Fruit fly (Drosophila melanogaster) whole organism, larva: ENCODE data around the gene TwdlV.
A peak's percentile ranks its signal among the peaks of the same experiment; 100 is the strongest.

Experiments
- noc ChIP-seq: fragments of 200-800 bp; sonication (Bioruptor generic); optimal IDR thresholded peaks from 3 replicates; lab custom pipeline; 2019; ENCODE audit warnings: missing biosample characterization, mild to moderate bottlenecking, missing genetic modification characterization, moderate library complexity

TwdlV gene

dm6 chr3R:4294689-4295088 is 40.2 kb downstream of the TwdlV start, which contains the start of gene Nepl11:
Gene Nepl11, minus strand, starts transcription at chr3R:4294840.
- TF ChIP-seq noc (tag; lab: Kevin White, UChicago): peak; percentile 60

DNA sequence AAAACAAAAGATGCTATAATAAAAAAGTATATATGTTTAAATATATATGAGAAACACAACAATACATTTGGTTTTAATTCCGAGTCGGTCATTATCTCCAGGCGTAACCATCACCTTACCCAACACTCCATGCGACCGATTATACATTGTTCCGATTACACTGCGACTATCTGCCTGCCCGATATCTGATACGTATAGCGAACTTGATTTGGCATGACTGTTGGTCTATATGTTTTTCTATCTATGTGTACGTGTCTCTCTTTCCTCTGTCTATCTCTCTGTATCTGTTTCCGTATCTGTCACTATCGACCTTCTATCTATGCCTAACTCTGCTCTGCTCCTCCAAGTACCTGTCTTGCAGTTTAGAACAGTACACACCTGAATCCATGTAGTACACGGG is 47.0 kb downstream of the TwdlV start:
- TF ChIP-seq noc (tag; lab: Kevin White, UChicago): no peak
